Fruit fly (Drosophila melanogaster) whole organism, embryonic: Measurements from ENCODE around the gene Strip.
A peak's percentile ranks its signal among the peaks of the same experiment; 100 is the strongest.

Experiments used
- BtbVII ChIP-seq: fragments of 200-800 bp; sonication (Bioruptor generic); optimal IDR thresholded peaks from 3 replicates; lab custom pipeline; 2017; ENCODE audit warnings: missing biosample characterization, mild to moderate bottlenecking, missing genetic modification characterization
- CG10959 ChIP-seq: fragments of 200-800 bp; sonication (Bioruptor generic); IDR thresholded peaks from 2 replicates; pipeline ENCODE4 v1.3.6; 2022; ENCODE audit warnings: missing biosample characterization, missing genetic modification characterization
- CG11247 ChIP-seq: fragments of 200-800 bp; sonication (Bioruptor generic); IDR thresholded peaks from 2 replicates; pipeline ENCODE4 v1.3.6; 2022; ENCODE audit warnings: missing biosample characterization, missing genetic modification characterization
- CG11456 ChIP-seq: fragments of 200-800 bp; sonication (Bioruptor generic); IDR thresholded peaks from 3 replicates; pipeline ENCODE4 v1.3.6; 2022; ENCODE audit warnings: missing biosample characterization, missing genetic modification characterization
- CG13287 ChIP-seq: fragments of 200-800 bp; sonication (Bioruptor generic); IDR thresholded peaks from 2 replicates; pipeline ENCODE4 v1.3.6; 2022; ENCODE audit warnings: missing biosample characterization, missing genetic modification characterization; ENCODE audit not compliant: partially characterized antibody
- CG17385 ChIP-seq: fragments of 200-800 bp; sonication (Bioruptor generic); optimal IDR thresholded peaks from 3 replicates; lab custom pipeline; 2018; ENCODE audit warnings: missing biosample characterization, mild to moderate bottlenecking, missing genetic modification characterization
- CG17829 ChIP-seq: fragments of 200-800 bp; optimal IDR thresholded peaks from 2 replicates; lab custom pipeline; 2019; ENCODE audit warnings: missing biosample characterization, mild to moderate bottlenecking, missing genetic modification characterization, moderate library complexity
- CG18764 ChIP-seq: fragments of 200-800 bp; sonication (Bioruptor generic); optimal IDR thresholded peaks from 3 replicates; lab custom pipeline; 2016; ENCODE audit warnings: missing biosample characterization, missing genetic modification characterization
- CG2129 ChIP-seq: fragments of 200-800 bp; sonication (Bioruptor generic); IDR thresholded peaks from 2 replicates; pipeline ENCODE4 v1.3.6; 2022; ENCODE audit warnings: missing biosample characterization, missing genetic modification characterization; ENCODE audit not compliant: partially characterized antibody
- CG3065 ChIP-seq: fragments of 200-800 bp; sonication (Bioruptor generic); optimal IDR thresholded peaks from 2 replicates; lab custom pipeline; 2016; ENCODE audit warnings: missing biosample characterization, missing genetic modification characterization
- CG3163 ChIP-seq: fragments of 200-800 bp; sonication (Bioruptor generic); optimal IDR thresholded peaks from 3 replicates; lab custom pipeline; 2016; ENCODE audit warnings: missing biosample characterization, missing genetic modification characterization
- CG32772 ChIP-seq: fragments of 200-800 bp; sonication (Bioruptor generic); IDR thresholded peaks from 2 replicates; pipeline ENCODE4 v1.3.6; 2022; ENCODE audit warnings: missing biosample characterization, missing genetic modification characterization
- CG34422 ChIP-seq: fragments of 200-800 bp; sonication (Bioruptor generic); IDR thresholded peaks from 3 replicates; pipeline ENCODE4 v1.3.6; 2022; ENCODE audit warnings: missing biosample characterization, missing genetic modification characterization
- CG6765 ChIP-seq: fragments of 200-800 bp; sonication (Bioruptor generic); optimal IDR thresholded peaks from 3 replicates; lab custom pipeline; 2017; ENCODE audit warnings: missing biosample characterization, mild to moderate bottlenecking, missing genetic modification characterization
- CG6791 ChIP-seq: fragments of 200-800 bp; sonication (Bioruptor generic); IDR thresholded peaks from 3 replicates; pipeline ENCODE4 v1.3.6; 2022; ENCODE audit warnings: missing biosample characterization, missing genetic modification characterization; ENCODE audit not compliant: partially characterized antibody
- CG9437 ChIP-seq: fragments of 200-800 bp; sonication (Bioruptor generic); optimal IDR thresholded peaks from 2 replicates; lab custom pipeline; 2018; ENCODE audit warnings: missing biosample characterization, mild to moderate bottlenecking, missing genetic modification characterization
- Dip3 ChIP-seq: fragments of 200-800 bp; sonication (Bioruptor generic); optimal IDR thresholded peaks from 3 replicates; lab custom pipeline; 2016; ENCODE audit warnings: missing biosample characterization, missing genetic modification characterization
- E2f2 ChIP-seq: fragments of 200-800 bp; sonication (Bioruptor generic); IDR thresholded peaks from 2 replicates; pipeline ENCODE4 v1.3.6; 2022; ENCODE audit warnings: missing biosample characterization, missing genetic modification characterization
- Fer3 ChIP-seq: fragments of 200-800 bp; sonication (Bioruptor generic); optimal IDR thresholded peaks from 2 replicates; lab custom pipeline; 2018; ENCODE audit warnings: missing biosample characterization, mild to moderate bottlenecking, missing genetic modification characterization, moderate library complexity
- Gsc ChIP-seq: fragments of 200-800 bp; sonication (Bioruptor generic); IDR thresholded peaks from 2 replicates; pipeline ENCODE4 v1.3.6; 2022; ENCODE audit warnings: missing biosample characterization, missing genetic modification characterization
- HLH4C ChIP-seq: fragments of 200-800 bp; sonication (Bioruptor generic); IDR thresholded peaks from 3 replicates; pipeline ENCODE4 v1.3.6; 2022; ENCODE audit warnings: missing biosample characterization, missing genetic modification characterization; ENCODE audit not compliant: partially characterized antibody
- Lhr ChIP-seq: fragments of 200-800 bp; sonication (Bioruptor generic); optimal IDR thresholded peaks from 3 replicates; lab custom pipeline; 2017; ENCODE audit warnings: mild to moderate bottlenecking, missing biosample characterization, missing genetic modification reagents, missing genetic modification characterization
- NFAT ChIP-seq: fragments of 200-800 bp; sonication (Bioruptor generic); IDR thresholded peaks from 2 replicates; pipeline ENCODE4 v1.3.6; 2022; ENCODE audit warnings: missing biosample characterization, missing genetic modification characterization
- NK7.1 ChIP-seq: fragments of 200-800 bp; sonication (Bioruptor generic); optimal IDR thresholded peaks from 3 replicates; lab custom pipeline; 2016; ENCODE audit warnings: missing biosample characterization, missing genetic modification characterization
- Opbp ChIP-seq: fragments of 200-800 bp; sonication (Bioruptor generic); IDR thresholded peaks from 3 replicates; pipeline ENCODE4 v1.3.6; 2022; ENCODE audit warnings: missing biosample characterization, missing genetic modification characterization; ENCODE audit not compliant: partially characterized antibody
- PHDP ChIP-seq: fragments of 200-800 bp; sonication (Bioruptor generic); optimal IDR thresholded peaks from 3 replicates; lab custom pipeline; 2018; ENCODE audit warnings: missing biosample characterization, mild to moderate bottlenecking, missing genetic modification characterization, moderate library complexity
- Scr ChIP-seq: fragments of 200-800 bp; sonication (Bioruptor generic); IDR thresholded peaks from 2 replicates; pipeline ENCODE4 v1.3.6; 2022; ENCODE audit warnings: missing biosample characterization, missing genetic modification characterization; ENCODE audit not compliant: partially characterized antibody
- Sry-δ ChIP-seq: fragments of 200-800 bp; sonication (Bioruptor generic); optimal IDR thresholded peaks from 2 replicates; lab custom pipeline; 2016; ENCODE audit warnings: missing biosample characterization, missing genetic modification characterization
- Tbp ChIP-seq: fragments of >200 bp; optimal IDR thresholded peaks from 2 replicates; lab custom pipeline; 2018; ENCODE audit warnings: missing biosample characterization, missing genetic modification characterization
- YL-1 ChIP-seq: fragments of 200-800 bp; sonication (Bioruptor generic); optimal IDR thresholded peaks from 3 replicates; lab custom pipeline; 2017; ENCODE audit warnings: missing biosample characterization, mild to moderate bottlenecking, missing genetic modification characterization
- ap ChIP-seq: fragments of 200-800 bp; sonication (Bioruptor generic); IDR thresholded peaks from 2 replicates; pipeline ENCODE4 v1.3.6; 2022; ENCODE audit warnings: missing biosample characterization, missing genetic modification characterization
- bowl ChIP-seq: fragments of 200-800 bp; sonication (Bioruptor generic); IDR thresholded peaks from 2 replicates; pipeline ENCODE4 v1.3.6; 2022; ENCODE audit warnings: missing biosample characterization, missing genetic modification characterization
- cato ChIP-seq: fragments of 200-800 bp; sonication (Bioruptor generic); optimal IDR thresholded peaks from 2 replicates; lab custom pipeline; 2016; ENCODE audit warnings: missing biosample characterization, missing genetic modification characterization, borderline replicate concordance
- crp ChIP-seq, 2 experiments: fragments of 200-800 bp; sonication (Bioruptor generic); optimal IDR thresholded peaks; 2 replicates in 1 of 2; 3 replicates in 1 of 2; lab custom pipeline; 2017; ENCODE audit warnings: missing biosample characterization in 2 of 2, missing genetic modification characterization in 2 of 2, mild to moderate bottlenecking in 1 of 2, moderate library complexity in 1 of 2
- ewg ChIP-seq: fragments of 200-800 bp; sonication (Bioruptor generic); optimal IDR thresholded peaks from 3 replicates; lab custom pipeline; 2017; ENCODE audit warnings: mild to moderate bottlenecking, missing biosample characterization, missing genetic modification reagents, missing genetic modification characterization
- gcm2 ChIP-seq: fragments of 200-800 bp; sonication (Bioruptor generic); optimal IDR thresholded peaks from 2 replicates; lab custom pipeline; 2016; ENCODE audit warnings: missing biosample characterization, missing genetic modification characterization
- grau ChIP-seq: fragments of 200-800 bp; optimal IDR thresholded peaks from 3 replicates; lab custom pipeline; 2019; ENCODE audit warnings: missing biosample characterization, mild to moderate bottlenecking, missing genetic modification characterization, moderate library complexity
- h ChIP-seq: fragments of >200 bp; optimal IDR thresholded peaks from 2 replicates; lab custom pipeline; 2017
- hbn ChIP-seq: fragments of 200-800 bp; sonication (Bioruptor generic); IDR thresholded peaks from 2 replicates; pipeline ENCODE4 v1.3.6; 2022; ENCODE audit warnings: missing biosample characterization, missing genetic modification characterization; ENCODE audit not compliant: partially characterized antibody
- jigr1 ChIP-seq: fragments of 200-800 bp; sonication (Bioruptor generic); IDR thresholded peaks from 3 replicates; pipeline ENCODE4 v1.3.6; 2022; ENCODE audit warnings: missing biosample characterization, missing genetic modification characterization
- phol ChIP-seq: fragments of 200-800 bp; sonication (Bioruptor generic); optimal IDR thresholded peaks from 3 replicates; lab custom pipeline; 2018; ENCODE audit warnings: missing biosample characterization, mild to moderate bottlenecking, missing genetic modification characterization, moderate library complexity
- ranshi ChIP-seq: fragments of 200-800 bp; sonication (Bioruptor generic); IDR thresholded peaks from 2 replicates; pipeline ENCODE4 v1.3.6; 2022; ENCODE audit warnings: missing biosample characterization, missing genetic modification characterization
- repo ChIP-seq: fragments of 200-800 bp; sonication (Bioruptor generic); optimal IDR thresholded peaks from 2 replicates; lab custom pipeline; 2016; ENCODE audit warnings: missing biosample characterization, missing genetic modification characterization
- run ChIP-seq: fragments of 200-800 bp; sonication (Bioruptor generic); optimal IDR thresholded peaks from 3 replicates; lab custom pipeline; 2018; ENCODE audit warnings: missing biosample characterization, mild to moderate bottlenecking, missing genetic modification characterization
- sna ChIP-seq: fragments of 200-800 bp; sonication (Bioruptor generic); IDR thresholded peaks from 2 replicates; pipeline ENCODE4 v1.3.6; 2022; ENCODE audit warnings: missing biosample characterization, missing genetic modification characterization; ENCODE audit not compliant: partially characterized antibody
- stwl ChIP-seq: fragments of 200-800 bp; sonication (Bioruptor generic); optimal IDR thresholded peaks from 3 replicates; lab custom pipeline; 2018; ENCODE audit warnings: missing biosample characterization, mild to moderate bottlenecking, missing genetic modification characterization, moderate library complexity
- tin ChIP-seq: fragments of 200-800 bp; sonication (Bioruptor generic); optimal IDR thresholded peaks from 3 replicates; lab custom pipeline; 2016; ENCODE audit warnings: missing biosample characterization, missing genetic modification characterization
- tna ChIP-seq: fragments of 200-800 bp; sonication (Bioruptor generic); IDR thresholded peaks from 2 replicates; pipeline ENCODE4 v1.3.6; 2022; ENCODE audit warnings: missing biosample characterization, missing genetic modification characterization; ENCODE audit not compliant: partially characterized antibody
- wek ChIP-seq: fragments of 200-800 bp; sonication (Bioruptor generic); optimal IDR thresholded peaks from 3 replicates; lab custom pipeline; 2018; ENCODE audit warnings: missing biosample characterization, mild to moderate bottlenecking, missing genetic modification characterization, moderate library complexity
- yki ChIP-seq: fragments of >200 bp; optimal IDR thresholded peaks from 3 replicates; lab custom pipeline; 2018
- zfh2 ChIP-seq: fragments of 200-800 bp; sonication (Bioruptor generic); optimal IDR thresholded peaks from 2 replicates; lab custom pipeline; 2016; ENCODE audit warnings: missing biosample characterization, missing genetic modification characterization

Gene Strip

DNA sequence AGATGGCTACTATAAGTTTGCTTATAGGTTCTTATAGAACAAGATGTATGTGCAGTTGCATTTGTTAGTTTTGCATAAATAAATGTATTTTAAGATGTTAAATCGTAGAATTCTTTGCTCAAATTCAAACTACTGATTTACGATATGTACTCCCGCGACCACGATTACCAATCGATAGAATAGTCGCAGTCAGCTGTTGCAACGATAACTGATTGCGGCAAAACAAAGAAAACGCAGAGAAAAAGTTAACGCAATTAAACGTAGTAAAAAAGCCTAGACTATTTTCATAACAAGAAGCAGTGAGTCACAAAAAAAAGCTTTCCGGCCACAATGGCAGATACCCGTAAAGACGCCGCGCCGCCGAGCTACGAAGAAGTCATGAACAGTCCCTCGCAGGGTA, 47.9 kb upstream of the Strip start, which contains the start of gene CG12012 (continued):
- TF ChIP-seq jigr1 (GFP tag; lab: Robert Waterston, UW) (no peak), CG13287 (GFP tag; lab: Robert Waterston, UW) (peak; percentile 68), tin (GFP tag; lab: Kevin White, UChicago) (no peak), CG34422 (GFP tag; lab: Robert Waterston, UW) (no peak), ap (GFP tag; lab: Robert Waterston, UW) (no peak), HLH4C (GFP tag; lab: Robert Waterston, UW) (peak; percentile 63), CG18764 (GFP tag; lab: Kevin White, UChicago) (no peak), CG11456 (GFP tag; lab: Robert Waterston, UW) (no peak), ranshi (GFP tag; lab: Robert Waterston, UW) (no peak), CG2129 (GFP tag; lab: Robert Waterston, UW) (0 out of 2 replicates have a peak, but pooled peaks have one; percentile 14), tna (GFP tag; lab: Robert Waterston, UW) (peak; percentile 51; the same call in 1 of the 2 replicates), ewg (no peak), Scr (GFP tag; lab: Robert Waterston, UW) (peak; percentile 58), stwl (tag; lab: Kevin White, UChicago) (peak; percentile 28), CG3065 (GFP tag; lab: Kevin White, UChicago) (no peak), CG6765 (GFP tag; lab: Kevin White, UChicago) (no peak), zfh2 (GFP tag; lab: Kevin White, UChicago) (no peak), PHDP (tag; lab: Kevin White, UChicago) (no peak), Lhr (GFP tag; lab: Kevin White, UChicago) (no peak), NK7.1 (GFP tag; lab: Kevin White, UChicago) (no peak), crp (GFP tag; optimal IDR thresholded peaks at IDR 0.05; lab: Kevin White, UChicago) (peak; percentile 10 to 83), CG6791 (GFP tag; lab: Robert Waterston, UW) (peak; percentile 58; the same call in 2 of the 3 replicates), repo (GFP tag; lab: Kevin White, UChicago) (no peak), grau (tag; lab: Kevin White, UChicago) (no peak), Dip3 (GFP tag; lab: Kevin White, UChicago) (no peak), run (no peak), hbn (GFP tag; lab: Robert Waterston, UW) (peak; percentile 39; the same call in 1 of the 2 replicates), Tbp (GFP tag; lab: Kevin White, UChicago) (no peak), cato (GFP tag; lab: Kevin White, UChicago) (no peak), phol (tag; lab: Kevin White, UChicago) (no peak), CG32772 (GFP tag; lab: Robert Waterston, UW) (no peak), NFAT (GFP tag; lab: Robert Waterston, UW) (no peak), gcm2 (no peak), yki (lab: Kevin White, UChicago) (no peak), CG11247 (GFP tag; lab: Robert Waterston, UW) (no peak), Sry-δ (peak; percentile 4), wek (GFP tag; lab: Kevin White, UChicago) (no peak), Gsc (GFP tag; lab: Robert Waterston, UW) (no peak), CG17385 (GFP tag; lab: Kevin White, UChicago) (no peak), sna (GFP tag; lab: Robert Waterston, UW) (peak; percentile 62; the same call in 1 of the 2 replicates), bowl (GFP tag; lab: Robert Waterston, UW) (no peak), Opbp (GFP tag; lab: Robert Waterston, UW) (no peak; the same call in 1 of the 3 replicates), E2f2 (GFP tag; lab: Robert Waterston, UW) (peak; percentile 85), h (lab: Kevin White, UChicago) (no peak), BtbVII (no peak), CG3163 (GFP tag; lab: Kevin White, UChicago) (no peak), Fer3 (tag; lab: Kevin White, UChicago) (no peak), YL-1 (peak; percentile 10), CG17829 (tag; lab: Kevin White, UChicago) (peak; percentile 13), CG10959 (GFP tag; lab: Robert Waterston, UW) (no peak), CG9437 (GFP tag; lab: Kevin White, UChicago) (peak; percentile 63)
